Worm (Caenorhabditis elegans) whole organism, L1 larva: ENCODE measurements around the gene ZK632.11.

ENCODE experiments used
- C04F5.9 ChIP-seq: sonication (generic microtip); optimal IDR thresholded peaks from 2 replicates; lab custom pipeline; 2016; ENCODE audit warnings: missing genetic modification characterization, missing compliant biosample characterization
- C16A3.4 ChIP-seq: fragments of 150-350 bp; optimal IDR thresholded peaks from 2 replicates; lab custom pipeline; 2014; ENCODE audit warnings: missing biosample characterization, missing genetic modification characterization
- C34B4.2 ChIP-seq: sonication (generic microtip); optimal IDR thresholded peaks from 2 replicates; lab custom pipeline; 2017; ENCODE audit warnings: mild to moderate bottlenecking, missing genetic modification characterization, missing compliant biosample characterization
- F16B12.6 ChIP-seq: fragments of 150-350 bp; optimal IDR thresholded peaks from 2 replicates; lab custom pipeline; 2014; ENCODE audit warnings: missing biosample characterization, missing genetic modification characterization
- aha-1 ChIP-seq: fragments of 150-350 bp; optimal IDR thresholded peaks from 2 replicates; lab custom pipeline; 2014; ENCODE audit warnings: missing biosample characterization, missing genetic modification characterization
- blmp-1 ChIP-seq: fragments of 150-350 bp; optimal IDR thresholded peaks from 2 replicates; lab custom pipeline; 2014; ENCODE audit warnings: missing biosample characterization, missing genetic modification characterization
- ceh-8 ChIP-seq: fragments of 200-800 bp; sonication (Bioruptor generic); optimal IDR thresholded peaks from 2 replicates; lab custom pipeline; 2018; ENCODE audit warnings: mild to moderate bottlenecking, missing genetic modification characterization, moderate library complexity, missing compliant biosample characterization
- ceh-82 ChIP-seq, 3 experiments: fragments of 150-350 bp in 1 of 3; sonication (generic microtip) in 2 of 3; optimal IDR thresholded peaks; 2 replicates each; lab custom pipeline; 2014 to 2017; ENCODE audit warnings: missing biosample characterization in 3 of 3, missing genetic modification characterization in 3 of 3
- ces-1 ChIP-seq: fragments of 150-350 bp; optimal IDR thresholded peaks from 2 replicates; lab custom pipeline; 2014; ENCODE audit warnings: missing biosample characterization, missing genetic modification reagents, missing genetic modification characterization
- dsc-1 ChIP-seq: sonication (generic microtip); optimal IDR thresholded peaks from 2 replicates; lab custom pipeline; 2016; ENCODE audit warnings: mild to moderate bottlenecking, missing genetic modification characterization, missing compliant biosample characterization
- efl-1 ChIP-seq, 4 experiments: fragments of 150-350 bp; optimal IDR thresholded peaks in 3 of 4; peaks in 1 of 4; 1 replicate in 1 of 4; 2 replicates in 3 of 4; lab custom pipeline; 2014; ENCODE audit warnings: missing biosample characterization in 2 of 4, missing genetic modification characterization in 2 of 4, missing genetic modification reagents in 2 of 4
- egl-13 ChIP-seq: sonication (generic microtip); optimal IDR thresholded peaks from 2 replicates; lab custom pipeline; 2016; ENCODE audit warnings: missing genotype, missing genetic modification reagents, missing genetic modification characterization, missing compliant biosample characterization
- elt-2 ChIP-seq: sonication (generic microtip); optimal IDR thresholded peaks from 2 replicates; lab custom pipeline; 2016; ENCODE audit warnings: missing genetic modification characterization, mild to moderate bottlenecking, inconsistent platforms, missing compliant biosample characterization, missing genetic modification reagents
- elt-3 ChIP-seq, 6 experiments: fragments of 150-350 bp in 1 of 6; sonication (generic microtip); optimal IDR thresholded peaks; 2 replicates each; lab custom pipeline; 2017 to 2018; ENCODE audit warnings: missing biosample characterization in 6 of 6, missing genetic modification characterization in 6 of 6, inconsistent platforms in 1 of 6
- fkh-10 ChIP-seq: sonication (generic microtip); optimal IDR thresholded peaks from 2 replicates; lab custom pipeline; 2017; ENCODE audit warnings: missing biosample characterization, missing genetic modification reagents, missing genetic modification characterization
- fkh-4 ChIP-seq: sonication (generic microtip); optimal IDR thresholded peaks from 2 replicates; lab custom pipeline; 2016; ENCODE audit warnings: missing compliant biosample characterization, missing genetic modification characterization, borderline replicate concordance
- fos-1 ChIP-seq: fragments of 150-350 bp; optimal IDR thresholded peaks from 2 replicates; lab custom pipeline; 2014; ENCODE audit warnings: missing biosample characterization, missing genetic modification characterization
- hpl-2 ChIP-seq: fragments of 150-350 bp; optimal IDR thresholded peaks from 2 replicates; lab custom pipeline; 2014; ENCODE audit warnings: missing biosample characterization, missing genetic modification reagents, missing genetic modification characterization
- irx-1 ChIP-seq: sonication (generic microtip); optimal IDR thresholded peaks from 2 replicates; lab custom pipeline; 2016; ENCODE audit warnings: missing genetic modification characterization, missing compliant biosample characterization
- jun-1 ChIP-seq: fragments of 150-350 bp; optimal IDR thresholded peaks from 2 replicates; lab custom pipeline; 2014; ENCODE audit warnings: missing biosample characterization, missing genetic modification reagents, missing genetic modification characterization
- lin-13 ChIP-seq: fragments of 150-350 bp; optimal IDR thresholded peaks from 2 replicates; lab custom pipeline; 2014; ENCODE audit warnings: missing biosample characterization, missing genetic modification reagents, missing genetic modification characterization
- lin-14 ChIP-seq: fragments of 200-800 bp; sonication (Bioruptor generic); optimal IDR thresholded peaks from 2 replicates; lab custom pipeline; 2018; ENCODE audit warnings: mild to moderate bottlenecking, missing genetic modification characterization, moderate library complexity, missing compliant biosample characterization
- lin-35 ChIP-seq, 2 experiments: fragments of 150-350 bp; optimal IDR thresholded peaks; 2 replicates each; lab custom pipeline; 2014; ENCODE audit warnings: missing biosample characterization in 2 of 2, missing genetic modification characterization in 2 of 2, missing genetic modification reagents in 2 of 2
- lir-3 ChIP-seq: sonication (generic microtip); optimal IDR thresholded peaks from 2 replicates; lab custom pipeline; 2016; ENCODE audit warnings: mild to moderate bottlenecking, missing genetic modification characterization, moderate library complexity, missing compliant biosample characterization; ENCODE audit not compliant: poor library complexity
- lsy-2 ChIP-seq, 2 experiments: fragments of 150-350 bp; optimal IDR thresholded peaks; 2 replicates each; lab custom pipeline; 2014; ENCODE audit warnings: missing biosample characterization in 2 of 2, missing genetic modification characterization in 2 of 2
- mab-9 ChIP-seq: fragments of 200-800 bp; sonication (Bioruptor generic); IDR thresholded peaks from 2 replicates; pipeline ENCODE4 v1.3.6; 2022; ENCODE audit warnings: missing genetic modification reagents, missing genetic modification characterization, missing compliant biosample characterization
- mdl-1 ChIP-seq, 2 experiments: fragments of 150-350 bp; optimal IDR thresholded peaks; 2 replicates each; lab custom pipeline; 2014 to 2017; ENCODE audit warnings: missing biosample characterization in 2 of 2, missing genetic modification characterization in 2 of 2, inconsistent platforms in 1 of 2
- mef-2 ChIP-seq: fragments of 150-350 bp; optimal IDR thresholded peaks from 2 replicates; lab custom pipeline; 2014; ENCODE audit warnings: missing biosample characterization, missing genetic modification characterization
- mep-1 ChIP-seq: fragments of 150-350 bp; optimal IDR thresholded peaks from 2 replicates; lab custom pipeline; 2014; ENCODE audit warnings: missing biosample characterization, missing genetic modification characterization
- nhr-12 ChIP-seq: sonication (generic microtip); optimal IDR thresholded peaks from 2 replicates; lab custom pipeline; 2017; ENCODE audit warnings: missing biosample characterization, missing genetic modification characterization
- nhr-237 ChIP-seq: fragments of 150-350 bp; optimal IDR thresholded peaks from 2 replicates; lab custom pipeline; 2014; ENCODE audit warnings: missing biosample characterization, missing genetic modification characterization
- nhr-71 ChIP-seq: sonication (generic microtip); optimal IDR thresholded peaks from 2 replicates; lab custom pipeline; 2016; ENCODE audit warnings: mild to moderate bottlenecking, missing genetic modification characterization, moderate library complexity, missing compliant biosample characterization
- nhr-84 ChIP-seq: sonication (generic microtip); optimal IDR thresholded peaks from 2 replicates; lab custom pipeline; 2017; ENCODE audit warnings: missing biosample characterization, missing genetic modification characterization
- nhr-85 ChIP-seq: sonication (generic microtip); peaks from one replicate; lab custom pipeline; 2016; ENCODE audit warnings: missing genetic modification characterization, inconsistent platforms, missing compliant biosample characterization
- nhr-90 ChIP-seq: sonication (generic microtip); optimal IDR thresholded peaks from 2 replicates; lab custom pipeline; 2016; ENCODE audit warnings: mild to moderate bottlenecking, missing genetic modification characterization, missing compliant biosample characterization; ENCODE audit not compliant: poor library complexity
- pag-3 ChIP-seq: sonication (generic microtip); optimal IDR thresholded peaks from 2 replicates; lab custom pipeline; 2017; ENCODE audit warnings: missing genetic modification characterization, mild to moderate bottlenecking, missing compliant biosample characterization, antibody characterized with exemption, borderline replicate concordance; ENCODE audit not compliant: insufficient read depth
- pax-3 ChIP-seq: fragments of 200-800 bp; sonication (Bioruptor generic); optimal IDR thresholded peaks from 2 replicates; lab custom pipeline; 2018; ENCODE audit warnings: mild to moderate bottlenecking, missing genetic modification characterization, moderate library complexity, missing compliant biosample characterization
- pqm-1 ChIP-seq: sonication (generic microtip); optimal IDR thresholded peaks from 3 replicates; lab custom pipeline; 2017; ENCODE audit warnings: missing biosample characterization, missing genetic modification characterization
- skn-1 ChIP-seq: fragments of 150-350 bp; optimal IDR thresholded peaks from 2 replicates; lab custom pipeline; 2014; ENCODE audit warnings: missing biosample characterization, missing genetic modification characterization
- snpc-4 ChIP-seq: fragments of 150-350 bp; optimal IDR thresholded peaks from 2 replicates; lab custom pipeline; 2014; ENCODE audit warnings: missing biosample characterization, missing genetic modification characterization
- sptf-1 ChIP-seq: fragments of 150-350 bp; optimal IDR thresholded peaks from 2 replicates; lab custom pipeline; 2014; ENCODE audit warnings: missing biosample characterization, missing genetic modification characterization
- sup-37 ChIP-seq: fragments of 200-800 bp; sonication (Bioruptor generic); optimal IDR thresholded peaks from 2 replicates; lab custom pipeline; 2018; ENCODE audit warnings: mild to moderate bottlenecking, missing genetic modification characterization, missing compliant biosample characterization
- tlp-1 ChIP-seq: fragments of 150-350 bp; optimal IDR thresholded peaks from 2 replicates; lab custom pipeline; 2014; ENCODE audit warnings: missing biosample characterization, missing genetic modification characterization
- unc-130 ChIP-seq: fragments of 150-350 bp; optimal IDR thresholded peaks from 2 replicates; lab custom pipeline; 2017; ENCODE audit warnings: missing biosample characterization, missing genetic modification characterization, inconsistent platforms
- unc-30 ChIP-seq: sonication (generic microtip); optimal IDR thresholded peaks from 2 replicates; lab custom pipeline; 2017; ENCODE audit warnings: missing biosample characterization, missing genetic modification characterization
- unc-62 ChIP-seq: fragments of 150-350 bp; optimal IDR thresholded peaks from 2 replicates; lab custom pipeline; 2014; ENCODE audit warnings: missing biosample characterization, missing genetic modification reagents, missing genetic modification characterization
- unc-86 ChIP-seq: sonication (generic microtip); optimal IDR thresholded peaks from 2 replicates; lab custom pipeline; 2016; ENCODE audit warnings: missing genetic modification characterization, missing compliant biosample characterization
- unc-98 ChIP-seq: fragments of 200-800 bp; sonication (Bioruptor generic); IDR thresholded peaks from 2 replicates; pipeline ENCODE4 v1.3.6; 2022; ENCODE audit warnings: missing genetic modification characterization, missing compliant biosample characterization
- vab-15 ChIP-seq: sonication (generic microtip); optimal IDR thresholded peaks from 2 replicates; lab custom pipeline; 2017; ENCODE audit warnings: missing genotype, mild to moderate bottlenecking, missing genetic modification characterization, missing compliant biosample characterization
- zag-1 ChIP-seq: fragments of 150-350 bp; optimal IDR thresholded peaks from 2 replicates; lab custom pipeline; 2014; ENCODE audit warnings: missing biosample characterization, missing genetic modification characterization
- ztf-11 ChIP-seq, 2 experiments: sonication (generic microtip); optimal IDR thresholded peaks; 2 replicates each; lab custom pipeline; 2016 to 2017; ENCODE audit warnings: missing genetic modification characterization in 2 of 2, missing biosample characterization in 1 of 2, missing compliant biosample characterization in 1 of 2
- ztf-4 ChIP-seq: fragments of 150-350 bp; optimal IDR thresholded peaks from 2 replicates; lab custom pipeline; 2014; ENCODE audit warnings: missing biosample characterization, missing genetic modification characterization

Gene ZK632.11

DNA sequence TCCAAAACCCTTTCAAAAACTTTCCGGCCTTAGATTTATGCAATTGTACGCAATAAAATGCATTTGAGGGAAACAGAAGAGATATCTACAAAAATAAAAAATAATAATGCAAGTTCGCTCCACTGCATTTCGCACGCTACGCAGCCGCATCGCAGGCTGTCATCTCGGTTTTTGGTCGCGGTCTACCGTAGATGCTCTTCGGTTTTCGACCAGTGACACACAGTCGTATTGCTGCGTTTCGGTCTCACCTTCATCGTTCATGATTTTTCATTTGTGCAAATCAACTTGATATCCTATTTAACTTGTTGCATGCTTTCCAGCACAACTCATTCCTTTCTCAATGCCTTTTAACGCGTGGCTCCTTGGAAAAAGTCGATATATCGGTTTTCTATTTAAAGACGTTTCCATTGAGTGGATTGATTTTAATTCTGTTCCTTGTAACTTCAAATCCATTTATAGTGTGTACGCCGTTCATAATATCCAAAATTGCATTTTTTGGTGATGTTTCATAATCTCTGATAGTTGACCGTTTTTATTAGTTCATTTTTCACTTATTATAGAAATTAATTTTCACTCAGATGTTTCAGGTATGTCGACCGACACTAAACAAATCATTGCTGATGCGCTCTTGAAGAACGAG, 46.9 kb upstream of the ZK632.11 start, which contains the start of gene vha-1 (continued):
- TF ChIP-seq hpl-2 (GFP tag; lab: Kevin White, UChicago): peak; percentile 41
- TF ChIP-seq nhr-85: peak; percentile 85
- peak; percentile 48 for TF ChIP-seq egl-13 (tag; lab: Kevin White, UChicago)
- TF ChIP-seq lin-14 (GFP tag; lab: Kevin White, UChicago): peak; percentile 93
- no peak for TF ChIP-seq sup-37 (GFP tag; lab: Kevin White, UChicago)
- no peak for TF ChIP-seq pag-3 (tag; lab: Kevin White, UChicago)
- TF ChIP-seq aha-1 (tag; lab: Kevin White, UChicago): no peak
- TF ChIP-seq unc-30: no peak
- no peak for TF ChIP-seq ztf-4 (tag; lab: Kevin White, UChicago)
- peak; percentile 64 for TF ChIP-seq F16B12.6 (tag; lab: Kevin White, UChicago)
- peak; percentile 2 for TF ChIP-seq fkh-10
- TF ChIP-seq elt-2: no peak
- TF ChIP-seq lir-3 (tag; lab: Kevin White, UChicago): peak; percentile 34
- TF ChIP-seq lin-35 (GFP tag; optimal IDR thresholded peaks at IDR 0.05; lab: Kevin White, UChicago): peak; percentile 88 to 91
- TF ChIP-seq C16A3.4: peak; percentile 91
- TF ChIP-seq fos-1 (tag; lab: Kevin White, UChicago): peak; percentile 61
- TF ChIP-seq snpc-4: peak; percentile 43
- peak; percentile 57 for TF ChIP-seq blmp-1 (tag; lab: Kevin White, UChicago)
- peak; percentile 73 for TF ChIP-seq unc-130 (tag; lab: Kevin White, UChicago)
- no peak for TF ChIP-seq unc-98 (GFP tag; lab: Robert Waterston, UW)
- no peak for TF ChIP-seq unc-62
- TF ChIP-seq nhr-12 (tag; lab: Kevin White, UChicago): no peak
- peak; percentile 91 for TF ChIP-seq skn-1
- TF ChIP-seq nhr-71 (tag; lab: Kevin White, UChicago): peak; percentile 90
- no peak for TF ChIP-seq C34B4.2 (tag; lab: Kevin White, UChicago)
- TF ChIP-seq nhr-84 (tag; lab: Kevin White, UChicago): no peak
- TF ChIP-seq unc-86 (tag; lab: Kevin White, UChicago): peak; percentile 55
- peak; percentile 66 for TF ChIP-seq jun-1 (tag; lab: Kevin White, UChicago)
- peak; percentile 74 to 95 (median 83) for TF ChIP-seq ceh-82 (tag; optimal IDR thresholded peaks at IDR 0.05; lab: Kevin White, UChicago)
- TF ChIP-seq lin-13 (GFP tag; lab: Kevin White, UChicago): peak; percentile 83
- peak in 1 of 2 experiments; percentile 18 for TF ChIP-seq ztf-11 (tag; optimal IDR thresholded peaks at IDR 0.05; lab: Kevin White, UChicago)
- no peak for TF ChIP-seq tlp-1 (tag; lab: Kevin White, UChicago)
- no peak for TF ChIP-seq zag-1 (tag; lab: Kevin White, UChicago)
- no peak for TF ChIP-seq ceh-8 (GFP tag; lab: Kevin White, UChicago)
- no peak for TF ChIP-seq pax-3
- no peak for TF ChIP-seq sptf-1
- no peak for TF ChIP-seq C04F5.9 (tag; lab: Kevin White, UChicago)
- TF ChIP-seq irx-1: no peak
- peak; percentile 84 for TF ChIP-seq nhr-237 (tag; lab: Kevin White, UChicago)
- no peak for TF ChIP-seq ces-1 (GFP tag; lab: Kevin White, UChicago)
- no peak for TF ChIP-seq dsc-1
- TF ChIP-seq lsy-2 (tag; optimal IDR thresholded peaks at IDR 0.05; lab: Kevin White, UChicago): peak; percentile 86 to 97
- TF ChIP-seq nhr-90 (tag; lab: Kevin White, UChicago): peak; percentile 71
- peak; percentile 24 for TF ChIP-seq vab-15
- no peak for TF ChIP-seq pqm-1 (tag; lab: Kevin White, UChicago)
- no peak for TF ChIP-seq mef-2 (tag; lab: Kevin White, UChicago)
- peak; percentile 79 to 89 for TF ChIP-seq efl-1 (optimal IDR thresholded peaks at IDR 0.05; lab: Kevin White, UChicago)
- TF ChIP-seq efl-1 (GFP tag; optimal IDR thresholded peaks at IDR 0.05 in 1 of 2; lab: Kevin White, UChicago): peak; percentile 79 to 94
- TF ChIP-seq mep-1: peak; percentile 87
- TF ChIP-seq fkh-4 (tag; lab: Kevin White, UChicago): no peak
- TF ChIP-seq mab-9: no peak
- TF ChIP-seq elt-3 (tag; optimal IDR thresholded peaks at IDR 0.05; lab: Kevin White, UChicago): peak in 4 of 6 experiments; percentile 11 to 92 (median 79)
- peak in 1 of 2 experiments; percentile 81 for TF ChIP-seq mdl-1 (tag; optimal IDR thresholded peaks at IDR 0.05; lab: Kevin White, UChicago)
